Fruit fly (Drosophila melanogaster) whole organism, embryonic: ENCODE results near the gene Sfp38D.

Source experiments
- Adf1 ChIP-seq: fragments of 200-800 bp; sonication (Bioruptor generic); IDR thresholded peaks from 2 replicates; pipeline ENCODE4 v1.3.6; 2022; ENCODE audit warnings: missing biosample characterization, missing genetic modification characterization
- Trl ChIP-seq, 3 experiments: fragments of >200 bp in 2 of 3; fragments of 200-800 bp in 1 of 3; sonication (Bioruptor generic) in 1 of 3; optimal IDR thresholded peaks; 2 replicates in 1 of 3; 3 replicates in 2 of 3; lab custom pipeline; 2016 to 2017; ENCODE audit warnings: missing biosample characterization in 1 of 3, missing genetic modification characterization in 1 of 3
- az2 ChIP-seq: fragments of 200-800 bp; sonication (Bioruptor generic); optimal IDR thresholded peaks from 3 replicates; lab custom pipeline; 2016; ENCODE audit warnings: missing biosample characterization, missing genetic modification characterization
- chinmo ChIP-seq: fragments of 200-800 bp; sonication (Bioruptor generic); IDR thresholded peaks from 4 replicates; pipeline ENCODE4 v1.3.6; 2022; ENCODE audit warnings: missing biosample characterization, missing genetic modification characterization; ENCODE audit not compliant: partially characterized antibody

- TF ChIP-seq Adf1 (GFP tag; lab: Robert Waterston, UW), result no peak
- no peak for TF ChIP-seq az2
- TF ChIP-seq chinmo (GFP tag; lab: Robert Waterston, UW), result no peak
- TF ChIP-seq Trl (optimal IDR thresholded peaks at IDR 0.05; lab: Kevin White, UChicago), result no peak
- no peak for TF ChIP-seq Trl (GFP tag; optimal IDR thresholded peaks at IDR 0.05; lab: Kevin White, UChicago)
Measured at dm6 chr2L:20647240-20647908, 6.7 kb downstream of the Sfp38D start.
